Worm (Caenorhabditis elegans): ENCODE data around the gene brap-2.

DNA sequence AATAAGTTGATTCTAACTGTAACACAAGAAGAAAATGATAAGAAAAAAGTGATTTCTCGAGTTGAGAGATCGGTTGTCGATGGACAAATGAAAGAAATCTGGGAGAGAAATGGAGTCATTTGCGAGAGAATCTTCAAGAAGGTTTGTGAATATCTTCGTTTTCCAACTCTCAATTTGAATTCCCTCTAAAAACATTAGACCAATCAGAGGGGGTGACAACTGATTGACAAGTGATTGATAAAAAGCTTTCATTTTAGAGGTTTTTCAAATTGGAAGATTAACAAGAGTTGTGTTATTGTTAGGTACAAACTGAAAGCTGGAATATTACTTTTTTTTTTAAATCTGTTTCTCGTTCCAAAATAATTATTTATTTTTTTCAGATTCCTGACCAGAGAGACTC, 24.9 kb upstream of the brap-2 start:
- TF ChIP-seq dmd-4 (tag; optimal IDR thresholded peaks at IDR 0.05) (no peak), snpc-4 (tag; optimal IDR thresholded peaks at IDR 0.05) (no peak), elt-3 (tag; optimal IDR thresholded peaks at IDR 0.05) (no peak), ZK546.5 (tag; optimal IDR thresholded peaks at IDR 0.05) (no peak), fos-1 (tag; optimal IDR thresholded peaks at IDR 0.05) (no peak), gmeb-1 (tag; optimal IDR thresholded peaks at IDR 0.05) (no peak), ceh-82 (tag; optimal IDR thresholded peaks at IDR 0.05) (no peak), ztf-4 (tag; optimal IDR thresholded peaks at IDR 0.05) (no peak), nhr-25 (tag; optimal IDR thresholded peaks at IDR 0.05) (no peak)

Data from whole organism, L2 larva.